Worm (Caenorhabditis elegans) whole organism, mixed stage, embryonic: ENCODE results near the gene Y7A5A.20.

Experiments used
- M03D4.4 ChIP-seq: sonication (generic microtip); optimal IDR thresholded peaks from 2 replicates; lab custom pipeline; 2017; ENCODE audit warnings: mild to moderate bottlenecking, missing genetic modification characterization, missing compliant biosample characterization
- bed-3 ChIP-seq: fragments of 200-800 bp; sonication (Bioruptor generic); optimal IDR thresholded peaks from 3 replicates; lab custom pipeline; 2018; ENCODE audit warnings: mild to moderate bottlenecking, missing genetic modification characterization, moderate library complexity, missing compliant biosample characterization
- blmp-1 ChIP-seq: fragments of 150-350 bp; optimal IDR thresholded peaks from 2 replicates; lab custom pipeline; 2014; ENCODE audit warnings: missing biosample characterization, missing genetic modification characterization
- ceh-43 ChIP-seq: fragments of 200-800 bp; sonication (Bioruptor generic); optimal IDR thresholded peaks from 2 replicates; lab custom pipeline; 2018; ENCODE audit warnings: mild to moderate bottlenecking, missing genetic modification characterization, moderate library complexity, missing compliant biosample characterization
- cnd-1 ChIP-seq: fragments of 200-800 bp; sonication (Bioruptor generic); optimal IDR thresholded peaks from 2 replicates; lab custom pipeline; 2018; ENCODE audit warnings: mild to moderate bottlenecking, missing genetic modification characterization, missing compliant biosample characterization
- drap-1 ChIP-seq: fragments of 200-800 bp; sonication (Bioruptor generic); optimal IDR thresholded peaks from 3 replicates; lab custom pipeline; 2018; ENCODE audit warnings: mild to moderate bottlenecking, missing genetic modification characterization, missing compliant biosample characterization
- elt-3 ChIP-seq: fragments of 150-350 bp; optimal IDR thresholded peaks from 2 replicates; lab custom pipeline; 2014; ENCODE audit warnings: missing biosample characterization, missing genetic modification characterization
- flh-1 ChIP-seq: fragments of 200-800 bp; sonication (Bioruptor generic); optimal IDR thresholded peaks from 2 replicates; lab custom pipeline; 2018; ENCODE audit warnings: mild to moderate bottlenecking, missing genetic modification characterization, moderate library complexity, missing compliant biosample characterization
- ham-2 ChIP-seq: fragments of 200-800 bp; sonication (Bioruptor generic); optimal IDR thresholded peaks from 2 replicates; lab custom pipeline; 2018; ENCODE audit warnings: mild to moderate bottlenecking, missing genetic modification characterization, missing compliant biosample characterization
- hlh-1 ChIP-seq: fragments of 150-350 bp; optimal IDR thresholded peaks from 2 replicates; lab custom pipeline; 2014; ENCODE audit warnings: missing biosample characterization, missing genetic modification reagents, missing genetic modification characterization
- lin-13 ChIP-seq: fragments of 150-350 bp; optimal IDR thresholded peaks from 2 replicates; lab custom pipeline; 2014; ENCODE audit warnings: missing biosample characterization, missing genetic modification characterization
- mls-2 ChIP-seq: sonication (generic microtip); optimal IDR thresholded peaks from 2 replicates; lab custom pipeline; 2016; ENCODE audit warnings: mild to moderate bottlenecking, missing genetic modification characterization, moderate library complexity, missing compliant biosample characterization
- nhr-2 ChIP-seq: fragments of 150-350 bp; optimal IDR thresholded peaks from 2 replicates; lab custom pipeline; 2014; ENCODE audit warnings: missing biosample characterization, missing genetic modification characterization
- nhr-237 ChIP-seq: fragments of 150-350 bp; optimal IDR thresholded peaks from 2 replicates; lab custom pipeline; 2014; ENCODE audit warnings: missing biosample characterization, missing genetic modification characterization
- sem-2 ChIP-seq: fragments of 200-800 bp; sonication (Bioruptor generic); optimal IDR thresholded peaks from 2 replicates; lab custom pipeline; 2018; ENCODE audit warnings: mild to moderate bottlenecking, missing genetic modification characterization, missing compliant biosample characterization
- snpc-4 ChIP-seq: fragments of 150-350 bp; optimal IDR thresholded peaks from 2 replicates; lab custom pipeline; 2014; ENCODE audit warnings: missing biosample characterization, missing genetic modification characterization
- sptf-1 ChIP-seq: sonication (generic microtip); optimal IDR thresholded peaks from 2 replicates; lab custom pipeline; 2017; ENCODE audit warnings: mild to moderate bottlenecking, missing genetic modification characterization, moderate library complexity, missing compliant biosample characterization
- unc-120 ChIP-seq: sonication (generic microtip); optimal IDR thresholded peaks from 2 replicates; lab custom pipeline; 2017; ENCODE audit warnings: missing genetic modification characterization, missing compliant biosample characterization; ENCODE audit not compliant: poor library complexity, severe bottlenecking
- unc-62 ChIP-seq: fragments of 150-350 bp; optimal IDR thresholded peaks from 2 replicates; lab custom pipeline; 2014; ENCODE audit warnings: missing biosample characterization, missing genetic modification reagents, missing genetic modification characterization

Gene Y7A5A.20

DNA sequence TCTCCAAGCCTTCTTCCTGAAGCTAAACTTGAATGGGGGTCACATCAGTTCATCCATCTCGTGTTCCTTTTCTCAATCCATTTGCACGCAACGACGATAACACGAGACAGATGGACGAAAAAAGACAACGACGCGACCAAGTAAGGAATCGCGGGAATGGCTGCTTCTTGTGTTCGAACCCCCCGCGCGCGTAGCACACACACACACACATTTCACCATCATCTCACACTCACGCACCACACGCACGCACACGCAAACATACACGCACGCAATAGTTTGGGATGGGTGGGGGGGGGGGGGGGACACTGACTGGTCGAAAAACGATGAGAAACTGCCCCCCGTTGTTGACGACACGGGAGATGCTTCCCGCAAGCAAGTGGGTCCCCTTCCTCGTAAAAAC, 48.8 kb downstream of the Y7A5A.20 start:
- TF ChIP-seq elt-3 (tag; lab: Kevin White, UChicago) (no peak), bed-3 (GFP tag; lab: Kevin White, UChicago) (no peak), hlh-1 (tag; lab: Kevin White, UChicago) (no peak), ham-2 (GFP tag; lab: Kevin White, UChicago) (peak; percentile 53), snpc-4 (tag; lab: Kevin White, UChicago) (no peak), nhr-237 (no peak), lin-13 (tag; lab: Kevin White, UChicago) (no peak), cnd-1 (tag; lab: Kevin White, UChicago) (peak; percentile 59), drap-1 (GFP tag; lab: Kevin White, UChicago) (no peak), unc-62 (GFP tag; lab: Kevin White, UChicago) (no peak), mls-2 (tag; lab: Kevin White, UChicago) (peak; percentile 46), ceh-43 (no peak), blmp-1 (tag; lab: Kevin White, UChicago) (no peak), sptf-1 (tag; lab: Kevin White, UChicago) (peak; percentile 60), M03D4.4 (tag; lab: Kevin White, UChicago) (peak; percentile 42)

DNA sequence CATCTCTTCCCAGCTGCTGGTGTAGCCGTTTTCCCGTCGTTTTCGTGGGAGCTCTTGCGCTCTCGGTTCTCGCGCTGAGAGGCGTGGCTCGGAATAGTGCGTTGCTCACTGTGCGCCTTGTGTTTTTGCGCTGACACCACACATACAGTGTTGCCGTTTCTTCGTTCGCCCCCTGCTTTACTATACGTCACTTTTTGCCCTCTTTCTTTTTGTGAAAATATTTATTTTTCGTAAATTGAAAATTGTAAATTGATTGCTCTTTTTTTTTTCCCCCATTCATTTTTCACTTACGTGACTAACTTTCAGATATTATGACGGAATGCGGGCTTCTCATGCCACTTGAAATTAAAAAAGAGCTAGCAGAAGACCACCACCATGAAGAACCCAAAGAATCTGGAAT, 50.6 kb downstream of the Y7A5A.20 start, which contains the start of gene gmeb-2:
gmeb-2 (plus strand) TSS at position 301 of the 400 bp plus-strand sequence.
- no peak for TF ChIP-seq flh-1 (GFP tag; lab: Kevin White, UChicago)
- TF ChIP-seq ceh-43: no peak
- no peak for TF ChIP-seq nhr-2 (tag; lab: Kevin White, UChicago)
- TF ChIP-seq sem-2: no peak
- TF ChIP-seq unc-120 (tag; lab: Kevin White, UChicago): no peak
